Fruit fly (Drosophila melanogaster) whole organism, prepupa: ENCODE results near the gene CG1999.

ENCODE experiments used
- Blimp-1 ChIP-seq: fragments of 200-800 bp; sonication (Bioruptor generic); optimal IDR thresholded peaks from 3 replicates; lab custom pipeline; 2017; ENCODE audit warnings: missing biosample characterization, missing genetic modification characterization, mild to moderate bottlenecking, moderate library complexity, missing genetic modification reagents
- CG10631 ChIP-seq: fragments of 200-800 bp; sonication (Bioruptor generic); optimal IDR thresholded peaks from 2 replicates; lab custom pipeline; 2016; ENCODE audit warnings: missing biosample characterization, missing genetic modification characterization
- CG11902 ChIP-seq: fragments of 200-800 bp; sonication (Bioruptor generic); optimal IDR thresholded peaks from 3 replicates; lab custom pipeline; 2016; ENCODE audit warnings: missing biosample characterization, missing genetic modification characterization
- CG1621 ChIP-seq: fragments of 200-800 bp; sonication (Bioruptor generic); optimal IDR thresholded peaks from 3 replicates; lab custom pipeline; 2018; ENCODE audit warnings: missing biosample characterization, mild to moderate bottlenecking, missing genetic modification characterization
- CG3032 ChIP-seq: fragments of 200-800 bp; optimal IDR thresholded peaks from 2 replicates; lab custom pipeline; 2019; ENCODE audit warnings: missing biosample characterization, mild to moderate bottlenecking, missing genetic modification characterization, moderate library complexity
- CG3919 ChIP-seq: fragments of 200-800 bp; sonication (Bioruptor generic); optimal IDR thresholded peaks from 3 replicates; lab custom pipeline; 2016; ENCODE audit warnings: missing biosample characterization, missing genetic modification characterization
- CG6792 ChIP-seq: fragments of 200-800 bp; sonication (Bioruptor generic); optimal IDR thresholded peaks from 3 replicates; lab custom pipeline; 2016; ENCODE audit warnings: missing biosample characterization, missing genetic modification characterization
- CG7368 ChIP-seq: fragments of 200-800 bp; sonication (Bioruptor generic); optimal IDR thresholded peaks from 3 replicates; lab custom pipeline; 2016; ENCODE audit warnings: missing biosample characterization, missing genetic modification characterization
- Eip75B ChIP-seq: fragments of 200-800 bp; sonication (Bioruptor generic); optimal IDR thresholded peaks from 3 replicates; lab custom pipeline; 2016; ENCODE audit warnings: missing biosample characterization, missing genetic modification characterization
- Hr39 ChIP-seq: fragments of 200-800 bp; sonication (Bioruptor generic); optimal IDR thresholded peaks from 2 replicates; lab custom pipeline; 2016; ENCODE audit warnings: missing biosample characterization, missing genetic modification characterization
- Hr4 ChIP-seq: fragments of 200-800 bp; sonication (Bioruptor generic); optimal IDR thresholded peaks from 3 replicates; lab custom pipeline; 2016; ENCODE audit warnings: missing biosample characterization, missing genetic modification characterization
- net ChIP-seq: fragments of 200-800 bp; sonication (Bioruptor generic); optimal IDR thresholded peaks from 3 replicates; lab custom pipeline; 2016; ENCODE audit warnings: missing biosample characterization, missing genetic modification characterization
- spab ChIP-seq: fragments of 200-800 bp; sonication (Bioruptor generic); optimal IDR thresholded peaks from 2 replicates; lab custom pipeline; 2017; ENCODE audit warnings: missing biosample characterization, mild to moderate bottlenecking, missing genetic modification characterization, missing genetic modification reagents

- TF ChIP-seq CG3919 (GFP tag; lab: Kevin White, UChicago), result no peak
- TF ChIP-seq Hr39, result no peak
- no peak for TF ChIP-seq Hr4
- no peak for TF ChIP-seq CG11902 (GFP tag; lab: Kevin White, UChicago)
- no peak for TF ChIP-seq CG7368
- TF ChIP-seq CG1621 (tag; lab: Kevin White, UChicago), result no peak
- no peak for TF ChIP-seq CG10631 (GFP tag; lab: Kevin White, UChicago)
- TF ChIP-seq net, result no peak
- TF ChIP-seq CG3032 (tag; lab: Kevin White, UChicago), result no peak
- no peak for TF ChIP-seq Blimp-1 (GFP tag; lab: Kevin White, UChicago)
- no peak for TF ChIP-seq spab (GFP tag; lab: Kevin White, UChicago)
- TF ChIP-seq Eip75B, result no peak
- no peak for TF ChIP-seq CG6792 (GFP tag; lab: Kevin White, UChicago)
Observed at dm6 chrX:7321829-7322228, 36.8 kb upstream of the CG1999 start.
